Worm (Caenorhabditis elegans) whole organism, L1 larva: Measurements from ENCODE around the gene pgp-5.

Source experiments
- C16A3.4 ChIP-seq: fragments of 150-350 bp; optimal IDR thresholded peaks from 2 replicates; lab custom pipeline; 2014; ENCODE audit warnings: missing biosample characterization, missing genetic modification characterization
- aha-1 ChIP-seq: fragments of 150-350 bp; optimal IDR thresholded peaks from 2 replicates; lab custom pipeline; 2014; ENCODE audit warnings: missing biosample characterization, missing genetic modification characterization
- aly-2 ChIP-seq: fragments of 150-350 bp; optimal IDR thresholded peaks from 2 replicates; lab custom pipeline; 2014; ENCODE audit warnings: missing biosample characterization, missing genetic modification characterization
- blmp-1 ChIP-seq: fragments of 150-350 bp; optimal IDR thresholded peaks from 2 replicates; lab custom pipeline; 2014; ENCODE audit warnings: missing biosample characterization, missing genetic modification characterization
- ceh-63 ChIP-seq: fragments of 200-800 bp; sonication (Bioruptor generic); optimal IDR thresholded peaks from 2 replicates; lab custom pipeline; 2018; ENCODE audit warnings: mild to moderate bottlenecking, missing genetic modification characterization, missing compliant biosample characterization
- ceh-90 ChIP-seq: sonication (generic microtip); optimal IDR thresholded peaks from 2 replicates; lab custom pipeline; 2016; ENCODE audit warnings: missing genetic modification characterization, missing compliant biosample characterization
- dpl-1 ChIP-seq, 3 experiments: fragments of 150-350 bp in 2 of 3; sonication (generic microtip) in 1 of 3; optimal IDR thresholded peaks; 2 replicates each; lab custom pipeline; 2014 to 2017; ENCODE audit warnings: missing biosample characterization in 3 of 3, missing genetic modification characterization in 3 of 3, missing genetic modification reagents in 3 of 3
- dsc-1 ChIP-seq: sonication (generic microtip); optimal IDR thresholded peaks from 2 replicates; lab custom pipeline; 2016; ENCODE audit warnings: mild to moderate bottlenecking, missing genetic modification characterization, missing compliant biosample characterization
- efl-3 ChIP-seq: fragments of 200-800 bp; sonication (Bioruptor generic); optimal IDR thresholded peaks from 2 replicates; lab custom pipeline; 2018; ENCODE audit warnings: mild to moderate bottlenecking, missing genetic modification characterization, missing compliant biosample characterization
- egl-27 ChIP-seq, 2 experiments: fragments of 150-350 bp in 1 of 2; sonication (generic microtip); optimal IDR thresholded peaks; 3 replicates each; lab custom pipeline; 2017 to 2018; ENCODE audit warnings: missing biosample characterization in 2 of 2, missing genetic modification characterization in 2 of 2, missing genetic modification reagents in 2 of 2
- elt-2 ChIP-seq: sonication (generic microtip); optimal IDR thresholded peaks from 2 replicates; lab custom pipeline; 2016; ENCODE audit warnings: missing genetic modification characterization, mild to moderate bottlenecking, inconsistent platforms, missing compliant biosample characterization, missing genetic modification reagents
- elt-3 ChIP-seq, 6 experiments: fragments of 150-350 bp in 1 of 6; sonication (generic microtip); optimal IDR thresholded peaks; 2 replicates each; lab custom pipeline; 2017 to 2018; ENCODE audit warnings: missing biosample characterization in 6 of 6, missing genetic modification characterization in 6 of 6, inconsistent platforms in 1 of 6
- grh-1 ChIP-seq: fragments of 200-800 bp; sonication (Bioruptor generic); IDR thresholded peaks from 2 replicates; pipeline ENCODE4 v1.3.6; 2022; ENCODE audit warnings: missing genetic modification reagents, missing genetic modification characterization, missing compliant biosample characterization
- hlh-17 ChIP-seq: fragments of 200-800 bp; sonication (Bioruptor generic); optimal IDR thresholded peaks from 2 replicates; lab custom pipeline; 2018; ENCODE audit warnings: missing genetic modification characterization, mild to moderate bottlenecking, missing compliant biosample characterization, moderate library complexity, borderline replicate concordance
- hlh-4 ChIP-seq: sonication (generic microtip); optimal IDR thresholded peaks from 2 replicates; lab custom pipeline; 2016; ENCODE audit warnings: mild to moderate bottlenecking, missing genetic modification characterization, missing compliant biosample characterization
- lin-13 ChIP-seq: fragments of 150-350 bp; optimal IDR thresholded peaks from 2 replicates; lab custom pipeline; 2014; ENCODE audit warnings: missing biosample characterization, missing genetic modification reagents, missing genetic modification characterization
- lin-14 ChIP-seq: fragments of 200-800 bp; sonication (Bioruptor generic); optimal IDR thresholded peaks from 2 replicates; lab custom pipeline; 2018; ENCODE audit warnings: mild to moderate bottlenecking, missing genetic modification characterization, moderate library complexity, missing compliant biosample characterization
- lin-35 ChIP-seq, 2 experiments: fragments of 150-350 bp; optimal IDR thresholded peaks; 2 replicates each; lab custom pipeline; 2014; ENCODE audit warnings: missing biosample characterization in 2 of 2, missing genetic modification characterization in 2 of 2, missing genetic modification reagents in 2 of 2
- lin-39 ChIP-seq: fragments of 150-350 bp; optimal IDR thresholded peaks from 2 replicates; lab custom pipeline; 2014; ENCODE audit warnings: missing biosample characterization, missing genetic modification reagents, missing genetic modification characterization
- lir-3 ChIP-seq: sonication (generic microtip); optimal IDR thresholded peaks from 2 replicates; lab custom pipeline; 2016; ENCODE audit warnings: mild to moderate bottlenecking, missing genetic modification characterization, moderate library complexity, missing compliant biosample characterization; ENCODE audit not compliant: poor library complexity
- lsy-2 ChIP-seq, 2 experiments: fragments of 150-350 bp; optimal IDR thresholded peaks; 2 replicates each; lab custom pipeline; 2014; ENCODE audit warnings: missing biosample characterization in 2 of 2, missing genetic modification characterization in 2 of 2
- mdl-1 ChIP-seq, 2 experiments: fragments of 150-350 bp; optimal IDR thresholded peaks; 2 replicates each; lab custom pipeline; 2014 to 2017; ENCODE audit warnings: missing biosample characterization in 2 of 2, missing genetic modification characterization in 2 of 2, inconsistent platforms in 1 of 2
- mep-1 ChIP-seq: fragments of 150-350 bp; optimal IDR thresholded peaks from 2 replicates; lab custom pipeline; 2014; ENCODE audit warnings: missing biosample characterization, missing genetic modification characterization
- nhr-11 ChIP-seq: fragments of 150-350 bp; optimal IDR thresholded peaks from 2 replicates; lab custom pipeline; 2014; ENCODE audit warnings: missing biosample characterization, missing genetic modification characterization
- nhr-19 ChIP-seq: fragments of 200-800 bp; sonication (Bioruptor generic); conservative IDR thresholded peaks from 2 replicates; pipeline ENCODE4 v1.3.6; 2022; ENCODE audit warnings: missing genetic modification characterization, missing compliant biosample characterization
- nhr-20 ChIP-seq: sonication (generic microtip); optimal IDR thresholded peaks from 2 replicates; lab custom pipeline; 2016; ENCODE audit warnings: mild to moderate bottlenecking, missing genetic modification characterization, missing compliant biosample characterization
- nhr-237 ChIP-seq: fragments of 150-350 bp; optimal IDR thresholded peaks from 2 replicates; lab custom pipeline; 2014; ENCODE audit warnings: missing biosample characterization, missing genetic modification characterization
- nhr-71 ChIP-seq: sonication (generic microtip); optimal IDR thresholded peaks from 2 replicates; lab custom pipeline; 2016; ENCODE audit warnings: mild to moderate bottlenecking, missing genetic modification characterization, moderate library complexity, missing compliant biosample characterization
- nhr-76 ChIP-seq: sonication (generic microtip); optimal IDR thresholded peaks from 2 replicates; lab custom pipeline; 2017; ENCODE audit warnings: missing biosample characterization, missing genetic modification characterization
- nhr-85 ChIP-seq: sonication (generic microtip); peaks from one replicate; lab custom pipeline; 2016; ENCODE audit warnings: missing genetic modification characterization, inconsistent platforms, missing compliant biosample characterization
- nhr-90 ChIP-seq: sonication (generic microtip); optimal IDR thresholded peaks from 2 replicates; lab custom pipeline; 2016; ENCODE audit warnings: mild to moderate bottlenecking, missing genetic modification characterization, missing compliant biosample characterization; ENCODE audit not compliant: poor library complexity
- pag-3 ChIP-seq: sonication (generic microtip); optimal IDR thresholded peaks from 2 replicates; lab custom pipeline; 2017; ENCODE audit warnings: missing genetic modification characterization, mild to moderate bottlenecking, missing compliant biosample characterization, antibody characterized with exemption, borderline replicate concordance; ENCODE audit not compliant: insufficient read depth
- rnt-1 ChIP-seq: sonication (generic microtip); optimal IDR thresholded peaks from 2 replicates; lab custom pipeline; 2016; ENCODE audit warnings: mild to moderate bottlenecking, missing genetic modification characterization, moderate library complexity, missing compliant biosample characterization
- snu-23 ChIP-seq: sonication (generic microtip); optimal IDR thresholded peaks from 2 replicates; lab custom pipeline; 2016; ENCODE audit warnings: missing genetic modification characterization, missing compliant biosample characterization
- sup-37 ChIP-seq: fragments of 200-800 bp; sonication (Bioruptor generic); optimal IDR thresholded peaks from 2 replicates; lab custom pipeline; 2018; ENCODE audit warnings: mild to moderate bottlenecking, missing genetic modification characterization, missing compliant biosample characterization
- tlp-1 ChIP-seq: fragments of 150-350 bp; optimal IDR thresholded peaks from 2 replicates; lab custom pipeline; 2014; ENCODE audit warnings: missing biosample characterization, missing genetic modification characterization
- unc-62 ChIP-seq: fragments of 150-350 bp; optimal IDR thresholded peaks from 2 replicates; lab custom pipeline; 2014; ENCODE audit warnings: missing biosample characterization, missing genetic modification reagents, missing genetic modification characterization
- unc-98 ChIP-seq: fragments of 200-800 bp; sonication (Bioruptor generic); IDR thresholded peaks from 2 replicates; pipeline ENCODE4 v1.3.6; 2022; ENCODE audit warnings: missing genetic modification characterization, missing compliant biosample characterization

pgp-5 gene

ce11 chrX:10859211-10859610, at the start of gene pgp-5:
TSS of gene pgp-5 (minus strand) at chrX:10859297.
- TF ChIP-seq hlh-4 (tag; lab: Kevin White, UChicago) (no peak), dsc-1 (tag; lab: Kevin White, UChicago) (no peak), dpl-1 (GFP tag; optimal IDR thresholded peaks at IDR 0.05; lab: Kevin White, UChicago) (no peak), aha-1 (tag; lab: Kevin White, UChicago) (no peak), lir-3 (tag; lab: Kevin White, UChicago) (no peak), pag-3 (tag; lab: Kevin White, UChicago) (no peak), grh-1 (GFP tag; lab: Robert Waterston, UW) (no peak), mdl-1 (tag; optimal IDR thresholded peaks at IDR 0.05; lab: Kevin White, UChicago) (no peak), nhr-19 (no peak), nhr-20 (tag; lab: Kevin White, UChicago) (no peak), nhr-11 (no peak), aly-2 (tag; lab: Kevin White, UChicago) (no peak), efl-3 (GFP tag; lab: Kevin White, UChicago) (no peak), lin-39 (no peak), egl-27 (tag; optimal IDR thresholded peaks at IDR 0.05; lab: Kevin White, UChicago) (no peak), lin-14 (GFP tag; lab: Kevin White, UChicago) (no peak), lsy-2 (tag; optimal IDR thresholded peaks at IDR 0.05; lab: Kevin White, UChicago) (no peak)

ce11 chrX:10907418-10907817, 48.3 kb upstream of the pgp-5 start:
- TF ChIP-seq unc-62 (no peak), lin-14 (GFP tag; lab: Kevin White, UChicago) (peak; percentile 32), mep-1 (tag; lab: Kevin White, UChicago) (no peak), rnt-1 (tag; lab: Kevin White, UChicago) (peak; percentile 64), unc-98 (GFP tag; lab: Robert Waterston, UW) (no peak), nhr-71 (peak; percentile 29), nhr-19 (0 out of 2 replicates have a peak, but pooled peaks have one; percentile 7)

- TF ChIP-seq lin-13 (GFP tag; lab: Kevin White, UChicago), result no peak
- TF ChIP-seq nhr-20 (tag; lab: Kevin White, UChicago), result peak; percentile 26
- TF ChIP-seq nhr-71, result peak; percentile 32
Measured at ce11 chrX:10903416-10903815, 44.3 kb upstream of the pgp-5 start.

ce11 chrX:10902723-10903322, 43.7 kb upstream of the pgp-5 start, which contains the start of gene acbp-3:
TSS of gene acbp-3 (plus strand) at chrX:10903272.
- TF ChIP-seq sup-37 (GFP tag; lab: Kevin White, UChicago) (no peak), unc-62 (no peak), blmp-1 (tag; lab: Kevin White, UChicago) (peak; percentile 77), nhr-71 (no peak), nhr-76 (tag; lab: Kevin White, UChicago) (no peak), nhr-237 (tag; lab: Kevin White, UChicago) (no peak)

- no peak for TF ChIP-seq ceh-90 (tag; lab: Kevin White, UChicago)
- TF ChIP-seq nhr-85 (tag; lab: Kevin White, UChicago), result peak; percentile 78
- TF ChIP-seq tlp-1 (tag; lab: Kevin White, UChicago), result no peak
- no peak for TF ChIP-seq pag-3 (tag; lab: Kevin White, UChicago)
- peak; percentile 88 for TF ChIP-seq elt-2 (tag; lab: Kevin White, UChicago)
- peak; percentile 7 for TF ChIP-seq snu-23 (GFP tag; lab: Kevin White, UChicago)
- peak; percentile 57 for TF ChIP-seq nhr-20 (tag; lab: Kevin White, UChicago)
- TF ChIP-seq C16A3.4 (tag; lab: Kevin White, UChicago), result no peak
- TF ChIP-seq nhr-90 (tag; lab: Kevin White, UChicago), result peak; percentile 37
- peak; percentile 10; the same call in 1 of the 2 replicates for TF ChIP-seq grh-1 (GFP tag; lab: Robert Waterston, UW)
- TF ChIP-seq dsc-1 (tag; lab: Kevin White, UChicago), result no peak
- peak; percentile 37 for TF ChIP-seq nhr-71
- TF ChIP-seq lin-14 (GFP tag; lab: Kevin White, UChicago), result peak; percentile 41
- peak in 1 of 2 experiments; percentile 56 for TF ChIP-seq mdl-1 (tag; optimal IDR thresholded peaks at IDR 0.05; lab: Kevin White, UChicago)
- peak in 1 of 6 experiments; percentile 20 for TF ChIP-seq elt-3 (tag; optimal IDR thresholded peaks at IDR 0.05; lab: Kevin White, UChicago)
- TF ChIP-seq ceh-63 (GFP tag; lab: Kevin White, UChicago), result no peak
- peak in 1 of 2 experiments; percentile 37 for TF ChIP-seq lin-35 (GFP tag; optimal IDR thresholded peaks at IDR 0.05; lab: Kevin White, UChicago)
- TF ChIP-seq hlh-17 (GFP tag; lab: Kevin White, UChicago), result no peak
Measured at ce11 chrX:10901766-10902165, 42.7 kb upstream of the pgp-5 start.
